Fruit fly (Drosophila melanogaster) whole organism, embryonic: Measurements from ENCODE around the gene CG5937.

Experiments used
- Atf-2 ChIP-seq: fragments of 200-800 bp; sonication (Bioruptor generic); optimal IDR thresholded peaks from 2 replicates; lab custom pipeline; 2016; ENCODE audit warnings: missing biosample characterization, missing genetic modification characterization
- CG11504 ChIP-seq: fragments of 200-800 bp; sonication (Bioruptor generic); optimal IDR thresholded peaks from 3 replicates; lab custom pipeline; 2019; ENCODE audit warnings: missing biosample characterization, mild to moderate bottlenecking, missing genetic modification characterization, moderate library complexity
- CG11560 ChIP-seq: fragments of 200-800 bp; sonication (Bioruptor generic); IDR thresholded peaks from 3 replicates; pipeline ENCODE4 v1.3.6; 2022; ENCODE audit warnings: missing biosample characterization, missing genetic modification characterization
- CG12219 ChIP-seq: fragments of 200-800 bp; sonication (Bioruptor generic); optimal IDR thresholded peaks from 3 replicates; lab custom pipeline; 2018; ENCODE audit warnings: missing biosample characterization, mild to moderate bottlenecking, missing genetic modification characterization
- CG12659 ChIP-seq: fragments of 200-800 bp; sonication (Bioruptor generic); optimal IDR thresholded peaks from 3 replicates; lab custom pipeline; 2017; ENCODE audit warnings: mild to moderate bottlenecking, missing biosample characterization, missing genetic modification reagents, missing genetic modification characterization
- CG13424 ChIP-seq: fragments of 200-800 bp; sonication (Bioruptor generic); optimal IDR thresholded peaks from 2 replicates; lab custom pipeline; 2019; ENCODE audit warnings: missing biosample characterization, mild to moderate bottlenecking, missing genetic modification characterization, moderate library complexity
- CG14014 ChIP-seq: fragments of 200-800 bp; sonication (Bioruptor generic); IDR thresholded peaks from 2 replicates; pipeline ENCODE4 v1.3.6; 2022; ENCODE audit warnings: missing biosample characterization, missing genetic modification characterization
- CG14965 ChIP-seq: fragments of 200-800 bp; sonication (Bioruptor generic); optimal IDR thresholded peaks from 2 replicates; lab custom pipeline; 2016; ENCODE audit warnings: missing biosample characterization, missing genetic modification characterization, borderline replicate concordance
- CG15269 ChIP-seq: fragments of 200-800 bp; sonication (Bioruptor generic); optimal IDR thresholded peaks from 2 replicates; lab custom pipeline; 2018; ENCODE audit warnings: missing biosample characterization, mild to moderate bottlenecking, missing genetic modification characterization, moderate library complexity
- CG17385 ChIP-seq: fragments of 200-800 bp; sonication (Bioruptor generic); optimal IDR thresholded peaks from 3 replicates; lab custom pipeline; 2018; ENCODE audit warnings: missing biosample characterization, mild to moderate bottlenecking, missing genetic modification characterization
- CG2116 ChIP-seq: fragments of 200-800 bp; sonication (Bioruptor generic); optimal IDR thresholded peaks from 3 replicates; lab custom pipeline; 2018; ENCODE audit warnings: missing biosample characterization, mild to moderate bottlenecking, missing genetic modification characterization
- CG2678 ChIP-seq: fragments of 200-800 bp; sonication (Bioruptor generic); optimal IDR thresholded peaks from 3 replicates; lab custom pipeline; 2019; ENCODE audit warnings: missing biosample characterization, mild to moderate bottlenecking, missing genetic modification characterization, moderate library complexity
- CG31365 ChIP-seq: fragments of 200-800 bp; sonication (Bioruptor generic); optimal IDR thresholded peaks from 2 replicates; lab custom pipeline; 2018; ENCODE audit warnings: missing biosample characterization, mild to moderate bottlenecking, missing genetic modification characterization
- CG32772 ChIP-seq: fragments of 200-800 bp; sonication (Bioruptor generic); IDR thresholded peaks from 2 replicates; pipeline ENCODE4 v1.3.6; 2022; ENCODE audit warnings: missing biosample characterization, missing genetic modification characterization
- CG34422 ChIP-seq: fragments of 200-800 bp; sonication (Bioruptor generic); IDR thresholded peaks from 3 replicates; pipeline ENCODE4 v1.3.6; 2022; ENCODE audit warnings: missing biosample characterization, missing genetic modification characterization
- CG43689 ChIP-seq: fragments of 200-800 bp; sonication (Bioruptor generic); IDR thresholded peaks from 2 replicates; pipeline ENCODE4 v1.3.6; 2022; ENCODE audit warnings: missing biosample characterization, missing genetic modification characterization
- CG7839 ChIP-seq: fragments of 200-800 bp; sonication (Bioruptor generic); optimal IDR thresholded peaks from 3 replicates; lab custom pipeline; 2018; ENCODE audit warnings: missing biosample characterization, mild to moderate bottlenecking, missing genetic modification characterization, moderate library complexity
- CG7963 ChIP-seq: fragments of 200-800 bp; sonication (Bioruptor generic); IDR thresholded peaks from 3 replicates; pipeline ENCODE4 v1.3.6; 2022; ENCODE audit warnings: missing biosample characterization, missing genetic modification characterization; ENCODE audit not compliant: partially characterized antibody
- CG8944 ChIP-seq: fragments of 200-800 bp; sonication (Bioruptor generic); optimal IDR thresholded peaks from 3 replicates; lab custom pipeline; 2016; ENCODE audit warnings: missing biosample characterization, missing genetic modification characterization
- CHES-1-like ChIP-seq: fragments of 200-800 bp; sonication (Bioruptor generic); optimal IDR thresholded peaks from 2 replicates; lab custom pipeline; 2016; ENCODE audit warnings: missing biosample characterization, missing genetic modification characterization
- D19A ChIP-seq: fragments of 200-800 bp; optimal IDR thresholded peaks from 3 replicates; lab custom pipeline; 2019; ENCODE audit warnings: missing biosample characterization, mild to moderate bottlenecking, missing genetic modification characterization, moderate library complexity
- D19B ChIP-seq: fragments of 200-800 bp; sonication (Bioruptor generic); optimal IDR thresholded peaks from 2 replicates; lab custom pipeline; 2017; ENCODE audit warnings: missing biosample characterization, mild to moderate bottlenecking, missing genetic modification characterization
- Deaf1 ChIP-seq: fragments of 200-800 bp; optimal IDR thresholded peaks from 3 replicates; lab custom pipeline; 2019; ENCODE audit warnings: missing biosample characterization, mild to moderate bottlenecking, missing genetic modification characterization, moderate library complexity
- Dfd ChIP-seq, 2 experiments: fragments of >200 bp; optimal IDR thresholded peaks; 2 replicates each; lab custom pipeline; 2017; ENCODE audit warnings: missing biosample characterization in 2 of 2, missing genetic modification characterization in 2 of 2
- Gug ChIP-seq: fragments of 200-800 bp; sonication (Bioruptor generic); IDR thresholded peaks from 4 replicates; pipeline ENCODE4 v1.3.6; 2022; ENCODE audit warnings: missing biosample characterization, missing genetic modification characterization
- Hand ChIP-seq: fragments of 200-800 bp; sonication (Bioruptor generic); optimal IDR thresholded peaks from 2 replicates; lab custom pipeline; 2017; ENCODE audit warnings: mild to moderate bottlenecking, missing biosample characterization, missing genetic modification reagents, missing genetic modification characterization
- Hr3 ChIP-seq: fragments of 200-800 bp; sonication (Bioruptor generic); optimal IDR thresholded peaks from 3 replicates; lab custom pipeline; 2016; ENCODE audit warnings: missing biosample characterization, missing genetic modification characterization
- Hr78 ChIP-seq, 2 experiments: fragments of 200-800 bp in 1 of 2; fragments of >200 bp in 1 of 2; sonication (Bioruptor generic) in 1 of 2; optimal IDR thresholded peaks; 2 replicates each; lab custom pipeline; 2017 to 2019; ENCODE audit warnings: missing biosample characterization in 2 of 2, missing genetic modification characterization in 2 of 2, mild to moderate bottlenecking in 1 of 2, moderate library complexity in 1 of 2
- Lhr ChIP-seq: fragments of 200-800 bp; sonication (Bioruptor generic); optimal IDR thresholded peaks from 3 replicates; lab custom pipeline; 2017; ENCODE audit warnings: mild to moderate bottlenecking, missing biosample characterization, missing genetic modification reagents, missing genetic modification characterization
- Lim3 ChIP-seq: fragments of 200-800 bp; sonication (Bioruptor generic); IDR thresholded peaks from 2 replicates; pipeline ENCODE4 v1.3.6; 2022; ENCODE audit warnings: missing biosample characterization, missing genetic modification characterization
- Mad ChIP-seq: fragments of 200-800 bp; sonication (Bioruptor generic); optimal IDR thresholded peaks from 2 replicates; lab custom pipeline; 2016; ENCODE audit warnings: missing biosample characterization, missing genetic modification characterization
- Oaz ChIP-seq: fragments of 200-800 bp; sonication (Bioruptor generic); IDR thresholded peaks from 2 replicates; pipeline ENCODE4 v1.3.6; 2022; ENCODE audit warnings: missing biosample characterization, missing genetic modification characterization
- al ChIP-seq: fragments of 200-800 bp; sonication (Bioruptor generic); IDR thresholded peaks from 2 replicates; pipeline ENCODE4 v1.3.6; 2022; ENCODE audit warnings: missing biosample characterization, missing genetic modification characterization
- ara ChIP-seq: fragments of 200-800 bp; sonication (Bioruptor generic); IDR thresholded peaks from 2 replicates; pipeline ENCODE4 v1.3.6; 2022; ENCODE audit warnings: missing biosample characterization, missing genetic modification characterization
- bab2 ChIP-seq: fragments of 200-800 bp; sonication (Bioruptor generic); optimal IDR thresholded peaks from 2 replicates; lab custom pipeline; 2016; ENCODE audit warnings: missing biosample characterization, missing genetic modification characterization
- danr ChIP-seq: fragments of 200-800 bp; sonication (Bioruptor generic); IDR thresholded peaks from 2 replicates; pipeline ENCODE4 v1.3.6; 2022; ENCODE audit warnings: missing biosample characterization, missing genetic modification characterization
- gsb-n ChIP-seq: fragments of 200-800 bp; sonication (Bioruptor generic); optimal IDR thresholded peaks from 3 replicates; lab custom pipeline; 2018; ENCODE audit warnings: missing biosample characterization, mild to moderate bottlenecking, missing genetic modification characterization
- hb ChIP-seq: fragments of 200-800 bp; sonication (Bioruptor generic); IDR thresholded peaks from 3 replicates; pipeline ENCODE4 v1.3.6; 2022; ENCODE audit warnings: missing biosample characterization, missing genetic modification characterization; ENCODE audit not compliant: partially characterized antibody
- hkb ChIP-seq, 2 experiments: fragments of 200-800 bp in 1 of 2; fragments of >200 bp in 1 of 2; sonication (Bioruptor generic) in 1 of 2; IDR thresholded peaks in 1 of 2; optimal IDR thresholded peaks in 1 of 2; 2 replicates each; pipeline versions ENCODE4 v1.3.6 to Lab custom; 2017 to 2022; ENCODE audit warnings: missing biosample characterization in 1 of 2, missing genetic modification characterization in 1 of 2
- jigr1 ChIP-seq: fragments of 200-800 bp; sonication (Bioruptor generic); IDR thresholded peaks from 3 replicates; pipeline ENCODE4 v1.3.6; 2022; ENCODE audit warnings: missing biosample characterization, missing genetic modification characterization
- lab ChIP-seq: fragments of 200-800 bp; sonication (Bioruptor generic); optimal IDR thresholded peaks from 3 replicates; lab custom pipeline; 2017; ENCODE audit warnings: missing biosample characterization, missing genetic modification characterization, mild to moderate bottlenecking, moderate library complexity, missing genetic modification reagents
- nmo ChIP-seq: fragments of 200-800 bp; sonication (Bioruptor generic); optimal IDR thresholded peaks from 2 replicates; lab custom pipeline; 2018; ENCODE audit warnings: missing biosample characterization, mild to moderate bottlenecking, missing genetic modification characterization, moderate library complexity
- org-1 ChIP-seq: fragments of 200-800 bp; sonication (Bioruptor generic); optimal IDR thresholded peaks from 2 replicates; lab custom pipeline; 2017; ENCODE audit warnings: missing biosample characterization, missing genetic modification characterization
- shn ChIP-seq: fragments of 200-800 bp; sonication (Bioruptor generic); optimal IDR thresholded peaks from 3 replicates; lab custom pipeline; 2016; ENCODE audit warnings: missing biosample characterization, missing genetic modification characterization
- ssp ChIP-seq: fragments of 200-800 bp; sonication (Bioruptor generic); IDR thresholded peaks from 2 replicates; pipeline ENCODE4 v1.3.6; 2022; ENCODE audit warnings: missing biosample characterization, missing genetic modification characterization
- sug ChIP-seq: fragments of 200-800 bp; optimal IDR thresholded peaks from 2 replicates; lab custom pipeline; 2019; ENCODE audit warnings: missing biosample characterization, mild to moderate bottlenecking, missing genetic modification characterization, moderate library complexity
- tgo ChIP-seq: fragments of 200-800 bp; sonication (Bioruptor generic); IDR thresholded peaks from 3 replicates; pipeline ENCODE4 v1.3.6; 2022; ENCODE audit warnings: missing biosample characterization, missing genetic modification characterization
- trem ChIP-seq: fragments of 200-800 bp; optimal IDR thresholded peaks from 3 replicates; lab custom pipeline; 2019; ENCODE audit warnings: missing biosample characterization, mild to moderate bottlenecking, missing genetic modification characterization, moderate library complexity
- twi ChIP-seq: fragments of 200-800 bp; optimal IDR thresholded peaks from 2 replicates; lab custom pipeline; 2019; ENCODE audit warnings: missing biosample characterization, mild to moderate bottlenecking, missing genetic modification characterization, moderate library complexity

The CG5937 gene

dm6 chrX:6031692-6032091 lies 8.1 kb upstream of the CG5937 start (continued):
- TF ChIP-seq tgo (GFP tag; lab: Robert Waterston, UW) (peak; percentile 72), shn (peak; percentile 60), CG2678 (tag; lab: Kevin White, UChicago) (peak; percentile 86), ssp (peak; percentile 68), CG11560 (tag; lab: Robert Waterston, UW) (0 out of 3 replicates have a peak, but pooled peaks have one; percentile 59), D19A (tag; lab: Kevin White, UChicago) (peak; percentile 78), D19B (GFP tag; lab: Kevin White, UChicago) (no peak), Lhr (peak; percentile 50), Gug (GFP tag; lab: Robert Waterston, UW) (peak; percentile 44; the same call in 2 of the 4 replicates), CG2116 (peak; percentile 11), twi (tag; lab: Kevin White, UChicago) (peak; percentile 64), Hand (peak; percentile 77), sug (tag; lab: Kevin White, UChicago) (peak; percentile 52), CG11504 (tag; lab: Kevin White, UChicago) (peak; percentile 85), CG14965 (GFP tag; lab: Kevin White, UChicago) (peak; percentile 64), CG12659 (GFP tag; lab: Kevin White, UChicago) (peak; percentile 69), trem (peak; percentile 71), Hr78 (GFP tag; optimal IDR thresholded peaks at IDR 0.05; lab: Kevin White, UChicago) (peak in 1 of 2 experiments; percentile 33), nmo (peak; percentile 80), CG31365 (peak; percentile 47), CG12219 (GFP tag; lab: Kevin White, UChicago) (peak; percentile 78), Dfd (GFP tag; optimal IDR thresholded peaks at IDR 0.05; lab: Kevin White, UChicago) (no peak), CG15269 (tag; lab: Kevin White, UChicago) (peak; percentile 76), jigr1 (GFP tag; lab: Robert Waterston, UW) (0 out of 3 replicates have a peak, but pooled peaks have one; percentile 17), CG13424 (tag; lab: Kevin White, UChicago) (peak; percentile 86), CG8944 (peak; percentile 65), Lim3 (GFP tag; lab: Robert Waterston, UW) (0 out of 2 replicates have a peak, but pooled peaks have one; percentile 29), lab (GFP tag; lab: Kevin White, UChicago) (peak; percentile 86), Oaz (GFP tag; lab: Robert Waterston, UW) (peak; percentile 71), ara (GFP tag; lab: Robert Waterston, UW) (peak; percentile 84), CG17385 (peak; percentile 70), gsb-n (tag; lab: Kevin White, UChicago) (peak; percentile 63), CG32772 (GFP tag; lab: Robert Waterston, UW) (peak; percentile 60; the same call in 1 of the 2 replicates), danr (GFP tag; lab: Robert Waterston, UW) (peak; percentile 50; the same call in 1 of the 2 replicates), org-1 (GFP tag; lab: Kevin White, UChicago) (peak; percentile 80), Mad (GFP tag; lab: Kevin White, UChicago) (peak; percentile 44), CG34422 (GFP tag; lab: Robert Waterston, UW) (peak; percentile 82; the same call in 2 of the 3 replicates), hkb (optimal IDR thresholded peaks at IDR 0.05; lab: Kevin White, UChicago) (no peak), hkb (GFP tag; IDR thresholded peaks at IDR 0.05; lab: Robert Waterston, UW) (peak; percentile 83), al (GFP tag; lab: Robert Waterston, UW) (no peak), Hr3 (GFP tag; lab: Kevin White, UChicago) (peak; percentile 56), Atf-2 (GFP tag; lab: Kevin White, UChicago) (peak; percentile 72), CHES-1-like (GFP tag; lab: Kevin White, UChicago) (peak; percentile 63), Deaf1 (peak; percentile 41), CG14014 (GFP tag; lab: Robert Waterston, UW) (peak; percentile 74), bab2 (GFP tag; lab: Kevin White, UChicago) (peak; percentile 71), hb (GFP tag; lab: Robert Waterston, UW) (no peak), CG7963 (GFP tag; lab: Robert Waterston, UW) (no peak), CG7839 (tag; lab: Kevin White, UChicago) (peak; percentile 85), CG43689 (GFP tag; lab: Robert Waterston, UW) (peak; percentile 56; the same call in 1 of the 2 replicates)
